Fruit fly (Drosophila melanogaster): ENCODE results near the gene CG42337.

The CG42337 gene

DNA sequence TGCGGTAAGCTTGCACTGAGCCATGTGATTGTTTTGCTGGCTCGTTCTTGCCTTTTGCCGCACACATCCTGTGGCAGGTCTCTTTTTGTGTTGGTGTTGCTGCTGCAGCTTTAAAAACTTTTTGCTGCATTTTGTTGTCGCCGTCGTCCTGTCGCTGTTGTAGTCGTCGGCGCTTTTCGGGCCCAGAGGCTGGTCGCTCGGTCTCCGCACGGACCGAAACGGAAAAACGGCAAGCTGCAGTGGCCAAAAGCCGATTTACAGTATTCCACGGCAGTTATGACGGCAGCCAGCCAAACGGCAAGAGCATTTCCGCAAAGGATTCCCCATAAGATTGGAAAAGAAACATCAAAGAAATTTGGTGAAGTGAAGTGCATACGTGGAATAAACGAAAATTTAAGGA lies 26.9 kb upstream of the CG42337 start, which contains the start of gene CG43219:
Gene CG43219, plus strand, starts transcription at position 301 of the 400 bp plus-strand sequence.
- TF ChIP-seq psq (optimal IDR thresholded peaks at IDR 0.05) (no peak), ttk (optimal IDR thresholded peaks at IDR 0.05) (no peak), Myc (optimal IDR thresholded peaks at IDR 0.05) (no peak), insv (optimal IDR thresholded peaks at IDR 0.05) (no peak), h (optimal IDR thresholded peaks at IDR 0.05) (no peak), Sin3A (optimal IDR thresholded peaks at IDR 0.05) (no peak)

DNA sequence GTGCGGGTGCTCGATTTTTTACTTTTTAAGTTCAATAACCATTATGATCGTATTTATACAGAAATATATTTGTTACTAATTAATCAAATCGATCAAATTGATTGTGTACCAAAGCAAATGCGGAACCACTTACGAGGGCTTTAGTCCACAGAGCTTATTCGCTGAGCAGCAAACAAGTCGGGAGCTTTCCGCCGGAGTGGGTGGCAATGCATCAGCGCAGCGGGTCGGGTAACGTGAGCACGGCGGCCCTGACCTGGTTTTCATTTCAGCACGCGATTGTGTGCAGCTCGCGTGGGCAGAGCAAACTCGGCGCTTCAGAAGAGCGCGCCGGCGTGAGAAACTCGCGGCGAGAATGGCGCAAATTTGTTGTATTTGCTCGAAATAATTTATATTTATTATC lies 26.0 kb upstream of the CG42337 start:
- no peak for TF ChIP-seq ttk (optimal IDR thresholded peaks at IDR 0.05)
- no peak for TF ChIP-seq Myc (optimal IDR thresholded peaks at IDR 0.05)

DNA sequence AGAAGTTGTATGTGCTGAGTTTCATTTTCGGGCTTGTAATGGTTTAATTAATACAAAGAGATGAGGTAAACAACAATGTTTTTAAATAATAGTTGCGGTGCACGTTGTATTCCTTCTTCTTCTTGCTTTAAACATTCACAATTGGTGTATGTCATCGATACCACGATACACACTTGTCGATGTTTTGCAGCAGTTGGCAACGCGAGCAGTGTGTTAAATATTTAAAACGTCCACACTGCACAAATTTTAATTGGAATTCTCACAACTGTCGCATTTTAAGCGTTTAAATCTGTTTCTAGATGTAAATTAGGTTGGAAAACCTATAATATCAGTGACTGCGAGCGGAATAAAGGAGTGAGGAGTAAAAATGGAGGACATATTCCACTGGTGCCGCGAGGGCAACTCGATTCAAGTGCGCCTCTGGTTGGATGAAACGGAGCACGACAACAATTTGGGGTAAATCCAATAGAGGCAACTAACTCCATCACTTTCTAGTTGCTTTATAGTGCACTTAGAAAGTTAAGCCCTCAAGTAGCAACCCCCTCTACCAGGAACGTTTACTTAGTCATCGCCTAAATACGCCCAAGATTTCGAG lies 23.6 kb upstream of the CG42337 start, which contains the start of the genes Trmt112 and Ilk:
Gene Trmt112, minus strand, starts transcription at position 143 of the 595 bp plus-strand sequence.
Gene Ilk, plus strand, starts transcription at position 205 of the 595 bp plus-strand sequence.
- TF ChIP-seq h (optimal IDR thresholded peaks at IDR 0.05), result no peak
- no peak for TF ChIP-seq Sin3A (optimal IDR thresholded peaks at IDR 0.05)
- no peak for TF ChIP-seq ttk (optimal IDR thresholded peaks at IDR 0.05)
- TF ChIP-seq psq (optimal IDR thresholded peaks at IDR 0.05), result no peak
- no peak for TF ChIP-seq Myc (optimal IDR thresholded peaks at IDR 0.05)
- TF ChIP-seq insv (optimal IDR thresholded peaks at IDR 0.05), result no peak

DNA sequence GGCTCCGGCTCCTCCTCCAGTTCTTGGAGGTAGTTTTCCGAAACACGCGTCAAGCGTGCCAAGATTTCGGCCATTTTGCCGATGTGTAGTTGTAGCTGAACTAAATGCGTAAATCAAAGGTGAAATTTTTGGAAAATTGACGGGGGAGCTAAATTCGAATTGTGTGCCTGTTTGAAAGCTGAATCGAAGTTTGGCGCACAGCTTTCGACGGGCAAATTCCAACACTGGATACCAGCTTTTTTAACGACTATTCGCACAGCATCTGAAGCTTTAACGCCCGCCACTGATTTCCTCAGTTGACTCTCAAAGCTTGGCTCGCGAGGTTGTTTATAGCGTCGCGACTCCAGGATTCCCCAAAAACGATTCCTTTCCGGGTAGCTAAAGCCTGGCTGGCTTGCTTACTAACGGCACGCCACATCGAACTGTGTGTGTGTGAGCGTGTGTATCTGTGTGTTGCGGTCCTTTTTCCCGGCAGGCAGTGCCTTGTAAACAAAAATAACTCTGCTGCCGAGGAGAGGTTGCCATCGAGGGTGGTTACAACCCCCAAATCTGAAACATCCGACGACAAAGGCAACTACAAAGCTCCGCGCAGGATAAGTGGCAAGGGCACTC lies 16.9 kb upstream of the CG42337 start, which contains the start of the genes CG10510 and CG10508:
Gene CG10510, minus strand, starts transcription at position 164 of the 612 bp plus-strand sequence.
Gene CG10508, plus strand, starts transcription at position 295 of the 612 bp plus-strand sequence.
- TF ChIP-seq insv (optimal IDR thresholded peaks at IDR 0.05) (no peak), Sin3A (optimal IDR thresholded peaks at IDR 0.05) (no peak), h (optimal IDR thresholded peaks at IDR 0.05) (no peak), psq (optimal IDR thresholded peaks at IDR 0.05) (no peak), ttk (optimal IDR thresholded peaks at IDR 0.05) (no peak), Myc (optimal IDR thresholded peaks at IDR 0.05) (no peak)

DNA sequence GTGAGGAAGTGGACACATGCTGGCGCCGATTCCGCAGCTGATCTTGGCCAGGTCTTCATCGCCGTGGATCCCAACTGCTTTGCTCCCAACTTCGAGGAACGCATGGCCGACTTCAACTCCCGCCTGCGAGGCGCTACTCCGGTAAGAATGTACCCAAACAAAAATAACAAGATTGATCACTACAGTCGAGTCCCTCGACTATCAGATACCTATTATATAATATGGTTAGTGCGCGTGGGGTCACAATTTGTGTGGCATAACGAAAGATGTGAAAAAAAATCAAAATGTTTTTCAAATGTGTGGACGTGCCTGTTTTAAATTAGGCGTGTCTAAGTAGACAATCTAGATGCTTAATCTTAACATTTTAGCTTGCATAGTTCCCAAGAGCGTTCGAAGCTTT lies 13.3 kb upstream of the CG42337 start:
- TF ChIP-seq ttk (optimal IDR thresholded peaks at IDR 0.05) (no peak), Myc (optimal IDR thresholded peaks at IDR 0.05) (no peak), insv (optimal IDR thresholded peaks at IDR 0.05) (no peak), Sin3A (optimal IDR thresholded peaks at IDR 0.05) (no peak), h (optimal IDR thresholded peaks at IDR 0.05) (no peak)

DNA sequence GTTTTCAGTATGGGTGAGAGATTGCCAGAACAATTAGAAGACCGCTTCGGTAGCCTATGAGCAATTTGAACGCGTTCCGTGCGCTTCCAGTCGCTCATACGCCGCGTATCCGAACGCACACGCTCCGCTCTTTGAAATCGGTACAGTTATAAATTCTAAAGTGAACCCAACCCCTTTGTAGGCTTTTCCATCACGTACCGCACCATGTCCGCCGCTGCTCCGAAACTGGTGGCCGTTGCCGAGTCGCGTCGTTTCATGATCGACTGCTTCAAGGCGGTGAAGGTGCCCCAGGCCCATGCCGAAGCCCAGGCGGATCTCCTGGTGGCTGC lies 12.3 kb upstream of the CG42337 start:
- TF ChIP-seq insv (optimal IDR thresholded peaks at IDR 0.05) (no peak), Sin3A (optimal IDR thresholded peaks at IDR 0.05) (no peak), psq (optimal IDR thresholded peaks at IDR 0.05) (no peak), ttk (optimal IDR thresholded peaks at IDR 0.05) (no peak), Myc (optimal IDR thresholded peaks at IDR 0.05) (no peak), h (optimal IDR thresholded peaks at IDR 0.05) (no peak)

DNA sequence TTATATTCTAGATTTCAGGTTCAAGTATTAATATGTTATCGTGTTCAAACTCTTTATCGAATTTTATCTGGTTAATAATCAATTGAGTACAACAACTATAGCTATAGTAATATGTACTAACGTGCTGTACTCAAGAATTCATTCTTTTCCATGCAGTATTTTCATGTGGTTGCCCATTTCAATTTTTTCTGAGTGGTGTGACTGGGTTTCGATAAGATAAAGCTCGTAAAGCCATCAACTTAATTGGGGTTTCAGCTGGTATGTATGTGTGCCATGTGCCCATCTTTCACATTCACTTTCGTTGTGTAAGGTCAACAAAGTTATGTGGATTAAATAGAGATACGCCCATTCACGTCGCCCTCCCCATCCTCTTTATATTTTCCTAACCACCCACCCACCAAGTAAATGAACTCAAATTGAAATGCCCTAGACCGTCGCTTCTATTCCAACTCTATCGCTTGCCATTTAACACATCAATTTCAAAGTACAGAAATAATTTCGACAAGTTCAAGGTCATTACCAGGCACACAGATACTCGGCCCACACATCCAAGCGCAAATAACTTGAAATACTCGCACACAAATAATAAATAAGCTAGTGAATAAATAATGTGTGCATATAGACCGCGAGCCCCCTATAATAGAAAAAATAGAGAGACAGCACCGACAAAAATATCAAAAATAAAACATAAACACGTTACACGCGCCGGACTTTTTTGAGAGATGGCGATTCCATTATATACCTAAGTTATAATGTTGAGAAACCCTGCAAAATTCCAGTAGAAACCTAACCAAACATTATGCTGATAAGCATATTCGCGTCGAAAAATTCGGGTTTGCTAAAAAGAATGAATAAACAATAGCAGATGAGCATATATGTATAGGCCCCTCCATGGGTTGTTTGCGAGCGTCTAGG lies 11.7 kb upstream of the CG42337 start:
- TF ChIP-seq insv (optimal IDR thresholded peaks at IDR 0.05) (no peak), psq (optimal IDR thresholded peaks at IDR 0.05) (no peak), Sin3A (optimal IDR thresholded peaks at IDR 0.05) (no peak), Myc (optimal IDR thresholded peaks at IDR 0.05) (no peak), h (optimal IDR thresholded peaks at IDR 0.05) (no peak), ttk (optimal IDR thresholded peaks at IDR 0.05) (no peak)

DNA sequence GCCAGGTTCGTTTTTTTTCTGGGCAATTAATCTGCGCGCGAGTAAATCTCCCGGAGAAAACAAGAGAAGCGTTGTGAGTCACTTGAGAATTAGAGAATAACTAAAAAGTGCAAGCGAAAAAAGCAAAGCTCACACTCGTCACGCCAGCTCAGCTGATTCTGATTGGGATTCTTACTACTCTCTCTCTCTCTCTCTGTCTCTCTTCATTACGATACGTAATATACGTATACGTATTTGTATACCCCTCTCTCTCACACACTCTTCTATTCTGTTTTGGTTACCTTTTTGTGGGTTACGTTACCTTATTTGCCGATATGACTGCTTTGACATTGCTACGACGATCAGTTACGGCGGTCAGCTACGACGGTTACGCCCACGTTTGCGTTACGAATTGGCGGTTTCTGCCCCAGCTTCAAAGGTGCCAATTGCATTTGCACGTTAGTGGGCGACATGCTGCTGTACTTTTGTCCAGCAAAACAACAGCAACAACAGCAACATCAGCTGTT lies 9.7 kb upstream of the CG42337 start, which contains the start of the genes Targ1, CG10512 and Targ2:
Gene Targ1, minus strand, starts transcription at position 106 of the 506 bp plus-strand sequence.
Gene CG10512, plus strand, starts transcription at position 144 of the 506 bp plus-strand sequence.
Gene Targ2, minus strand, starts transcription at position 456 of the 506 bp plus-strand sequence.
- TF ChIP-seq ttk (optimal IDR thresholded peaks at IDR 0.05) (no peak), Sin3A (optimal IDR thresholded peaks at IDR 0.05) (no peak), psq (optimal IDR thresholded peaks at IDR 0.05) (no peak), insv (optimal IDR thresholded peaks at IDR 0.05) (no peak), h (optimal IDR thresholded peaks at IDR 0.05) (no peak), Myc (optimal IDR thresholded peaks at IDR 0.05) (no peak)

DNA sequence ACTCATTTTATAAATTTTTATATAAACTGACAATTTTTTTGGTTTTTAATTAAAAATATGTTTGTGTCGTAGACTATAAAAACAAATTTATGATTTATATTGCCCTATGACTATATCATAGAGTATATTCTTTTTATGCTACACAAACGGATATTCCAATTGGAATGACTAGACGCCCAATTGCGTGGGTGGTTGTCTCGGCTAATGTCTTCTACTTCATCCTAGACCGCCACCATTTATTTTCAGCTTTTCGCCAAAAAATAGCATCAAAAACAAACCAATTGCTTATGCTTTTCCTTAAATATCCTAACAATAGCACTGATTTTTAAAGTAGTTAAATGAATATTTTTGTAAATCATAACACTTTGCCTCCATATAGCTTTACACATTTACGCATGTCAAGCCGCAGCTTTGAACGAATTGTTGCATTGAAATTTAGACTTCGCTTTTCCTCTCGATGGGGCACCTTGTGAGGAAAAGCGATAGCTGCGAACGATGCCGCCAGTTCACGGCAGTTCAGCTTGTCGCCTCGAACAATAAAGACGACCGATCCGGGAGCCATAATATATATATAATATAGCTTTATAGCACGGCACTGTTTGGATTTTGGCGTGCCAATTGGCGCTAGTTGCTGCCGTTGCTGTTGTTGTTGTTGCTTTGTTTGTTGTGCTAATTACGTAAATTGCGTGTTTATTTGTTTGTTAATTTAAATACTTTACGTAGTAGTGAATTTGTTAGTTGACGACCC lies 9.0 kb upstream of the CG42337 start:
- TF ChIP-seq insv (optimal IDR thresholded peaks at IDR 0.05) (peak; percentile 97), Myc (optimal IDR thresholded peaks at IDR 0.05) (no peak)

DNA sequence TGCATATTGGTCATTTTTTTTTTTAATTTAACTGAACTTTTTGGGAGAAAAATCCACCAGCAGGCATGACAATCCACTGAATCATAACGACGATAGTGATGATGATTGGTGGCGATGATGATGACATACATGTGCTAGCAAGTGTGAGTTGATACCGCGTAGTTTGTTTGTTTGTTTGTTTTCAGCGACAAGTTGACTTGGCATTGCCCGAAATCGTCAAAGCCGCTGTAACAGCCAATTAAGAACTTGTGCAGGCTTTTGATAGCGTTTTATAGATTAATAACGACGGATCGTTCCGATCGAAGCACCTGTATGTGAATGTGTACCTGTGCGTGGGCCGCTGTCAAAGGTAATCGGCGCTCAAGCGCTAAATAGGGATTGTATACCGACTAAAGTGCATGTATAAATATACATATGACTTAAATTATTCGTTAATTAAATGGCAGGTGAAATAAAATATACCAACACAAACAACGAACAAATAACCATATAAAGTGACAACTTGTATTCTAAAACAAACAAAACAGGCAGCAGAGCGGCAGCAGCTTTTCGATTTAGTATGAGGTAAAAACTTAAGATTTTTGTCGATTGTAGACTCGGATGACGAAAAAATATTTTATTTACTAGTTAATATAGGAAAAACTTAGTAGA lies 8.2 kb upstream of the CG42337 start:
- TF ChIP-seq Myc (optimal IDR thresholded peaks at IDR 0.05), result no peak
- no peak for TF ChIP-seq h (optimal IDR thresholded peaks at IDR 0.05)
- TF ChIP-seq insv (optimal IDR thresholded peaks at IDR 0.05), result no peak
- TF ChIP-seq Sin3A (optimal IDR thresholded peaks at IDR 0.05), result no peak
- no peak for TF ChIP-seq ttk (optimal IDR thresholded peaks at IDR 0.05)
- no peak for TF ChIP-seq psq (optimal IDR thresholded peaks at IDR 0.05)

DNA sequence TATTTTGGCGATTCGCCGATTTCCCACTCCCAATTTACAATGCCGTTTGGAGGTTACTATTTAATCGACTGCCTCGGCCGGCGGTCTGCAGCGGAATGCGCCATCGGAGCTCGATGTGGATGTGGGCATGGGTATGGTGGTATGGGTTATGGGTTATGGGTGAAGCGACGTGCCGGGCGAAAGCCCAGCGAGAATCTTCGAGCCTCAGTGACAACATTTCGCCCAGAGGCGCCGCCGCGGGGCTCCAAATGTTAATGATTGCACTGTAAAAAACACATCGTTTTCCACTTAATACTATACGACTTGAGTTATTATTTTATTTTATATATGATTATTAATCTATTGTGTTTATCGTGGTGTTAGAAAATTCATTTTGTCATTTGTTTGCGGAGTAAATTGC lies 7.4 kb upstream of the CG42337 start:
- TF ChIP-seq insv (optimal IDR thresholded peaks at IDR 0.05) (no peak), Sin3A (optimal IDR thresholded peaks at IDR 0.05) (no peak), Myc (optimal IDR thresholded peaks at IDR 0.05) (no peak), ttk (optimal IDR thresholded peaks at IDR 0.05) (no peak), h (optimal IDR thresholded peaks at IDR 0.05) (no peak), psq (optimal IDR thresholded peaks at IDR 0.05) (no peak)

Data from Kc167 (cell line).